ENCODE assay signal across 2 fruit fly cellular contexts in genomic region chr2L:8030693-8031210, dm6.
A peak's percentile ranks its signal among the peaks of the same experiment; 100 is the strongest.
TF ChIP-seq lines count a peak whose summit lies in the region.

Gene Cka, plus strand, starts transcription at chr2L:8030721.

TF ChIP-seq in whole organism, embryonic, 481 proteins besides CTCF, POLR2A, EP300 and RAD21 (continued from another document and continues in another):
- TF ChIP-seq CoRest (tag; optimal IDR thresholded peaks at IDR 0.05; lab: Kevin White, UChicago) (no peak), CG5245 (GFP tag; optimal IDR thresholded peaks at IDR 0.05; lab: Kevin White, UChicago) (no peak), CG34376 (GFP tag; optimal IDR thresholded peaks at IDR 0.05; lab: Kevin White, UChicago) (peak; percentile 20), CG3281 (GFP tag; optimal IDR thresholded peaks at IDR 0.05; lab: Kevin White, UChicago) (peak; percentile 43), nerfin-1 (tag; optimal IDR thresholded peaks at IDR 0.05; lab: Kevin White, UChicago) (peak; percentile 80), exex (tag; optimal IDR thresholded peaks at IDR 0.05; lab: Kevin White, UChicago) (no peak), CG12071 (GFP tag; optimal IDR thresholded peaks at IDR 0.05; lab: Kevin White, UChicago) (peak; percentile 59), CG1832 (GFP tag; optimal IDR thresholded peaks at IDR 0.05; lab: Kevin White, UChicago) (peak; percentile 97), mirr (GFP tag; optimal IDR thresholded peaks at IDR 0.05; lab: Kevin White, UChicago) (peak; percentile 22), CG17829 (tag; optimal IDR thresholded peaks at IDR 0.05; lab: Kevin White, UChicago) (peak; percentile 17), CG14441 (GFP tag; IDR thresholded peaks at IDR 0.05; lab: Robert Waterston, UW) (no peak), slou (GFP tag; optimal IDR thresholded peaks at IDR 0.05; lab: Kevin White, UChicago) (no peak), Hand (GFP tag; optimal IDR thresholded peaks at IDR 0.05; lab: Kevin White, UChicago) (peak; percentile 2), CG11398 (GFP tag; optimal IDR thresholded peaks at IDR 0.05; lab: Kevin White, UChicago) (no peak), jumu (GFP tag; optimal IDR thresholded peaks at IDR 0.05; lab: Kevin White, UChicago) (peak; percentile 13), CG17328 (GFP tag; IDR thresholded peaks at IDR 0.05; lab: Robert Waterston, UW) (no peak), unc-4 (GFP tag; IDR thresholded peaks at IDR 0.05; lab: Robert Waterston, UW; ENCODE audit: partially characterized antibody) (0 out of 2 replicates have a peak, but pooled peaks have one; percentile 11), stwl (tag; optimal IDR thresholded peaks at IDR 0.05; lab: Kevin White, UChicago) (peak; percentile 33), az2 (GFP tag; optimal IDR thresholded peaks at IDR 0.05; lab: Kevin White, UChicago) (no peak), CG10543 (GFP tag; optimal IDR thresholded peaks at IDR 0.05; lab: Kevin White, UChicago) (peak; percentile 71), vfl (GFP tag; optimal IDR thresholded peaks at IDR 0.05; lab: Kevin White, UChicago) (no peak), CG12659 (GFP tag; optimal IDR thresholded peaks at IDR 0.05; lab: Kevin White, UChicago) (peak; percentile 51), Oli (tag; optimal IDR thresholded peaks at IDR 0.05; lab: Kevin White, UChicago) (peak; percentile 21), kni (GFP tag; optimal IDR thresholded peaks at IDR 0.05; lab: Kevin White, UChicago) (peak; percentile 13), nmo (GFP tag; optimal IDR thresholded peaks at IDR 0.05; lab: Kevin White, UChicago) (peak; percentile 35), CG6813 (GFP tag; optimal IDR thresholded peaks at IDR 0.05; lab: Kevin White, UChicago) (no peak), CHES-1-like (GFP tag; optimal IDR thresholded peaks at IDR 0.05; lab: Kevin White, UChicago) (no peak), CG4707 (GFP tag; optimal IDR thresholded peaks at IDR 0.05; lab: Kevin White, UChicago) (no peak), schlank (tag; optimal IDR thresholded peaks at IDR 0.05; lab: Kevin White, UChicago) (peak; percentile 31), CG4328 (GFP tag; optimal IDR thresholded peaks at IDR 0.05; lab: Kevin White, UChicago) (no peak), mam (GFP tag; optimal IDR thresholded peaks at IDR 0.05; lab: Kevin White, UChicago) (no peak), Neu2 (GFP tag; optimal IDR thresholded peaks at IDR 0.05; lab: Kevin White, UChicago; ENCODE audit: borderline replicate concordance) (no peak), Sin3A (optimal IDR thresholded peaks at IDR 0.05; lab: Kevin White, UChicago) (peak; percentile 46), grau (tag; optimal IDR thresholded peaks at IDR 0.05; lab: Kevin White, UChicago) (no peak), E2f2 (GFP tag; IDR thresholded peaks at IDR 0.05; lab: Robert Waterston, UW) (peak; percentile 18; the same call in 1 of the 2 replicates), Ets97D (GFP tag; optimal IDR thresholded peaks at IDR 0.05; lab: Kevin White, UChicago) (no peak), Stat92E (GFP tag; optimal IDR thresholded peaks at IDR 0.05; lab: Kevin White, UChicago) (no peak), CG10654 (GFP tag; optimal IDR thresholded peaks at IDR 0.05; lab: Kevin White, UChicago) (no peak), CG8924 (tag; optimal IDR thresholded peaks at IDR 0.05; lab: Kevin White, UChicago) (peak; percentile 32), crol (GFP tag; IDR thresholded peaks at IDR 0.05; lab: Robert Waterston, UW) (peak; percentile 38; the same call in 1 of the 2 replicates), CG14667 (GFP tag; IDR thresholded peaks at IDR 0.05; lab: Robert Waterston, UW) (no peak), wek (GFP tag; optimal IDR thresholded peaks at IDR 0.05; lab: Kevin White, UChicago) (peak; percentile 40), Nf-YB (GFP tag; optimal IDR thresholded peaks at IDR 0.05; lab: Kevin White, UChicago) (peak; percentile 75), ems (GFP tag; optimal IDR thresholded peaks at IDR 0.05; lab: Kevin White, UChicago) (no peak), HmgZ (tag; optimal IDR thresholded peaks at IDR 0.05; lab: Kevin White, UChicago) (peak; percentile 72), lab (GFP tag; optimal IDR thresholded peaks at IDR 0.05; lab: Kevin White, UChicago) (peak; percentile 46), pb (GFP tag; optimal IDR thresholded peaks at IDR 0.05; lab: Kevin White, UChicago) (no peak), chn (GFP tag; optimal IDR thresholded peaks at IDR 0.05; lab: Kevin White, UChicago) (no peak), Dip3 (GFP tag; optimal IDR thresholded peaks at IDR 0.05; lab: Kevin White, UChicago) (no peak), odd (GFP tag; optimal IDR thresholded peaks at IDR 0.05; lab: Kevin White, UChicago) (no peak), nerfin-2 (GFP tag; IDR thresholded peaks at IDR 0.05; lab: Robert Waterston, UW; ENCODE audit: partially characterized antibody) (no peak), Rfx (GFP tag; IDR thresholded peaks at IDR 0.05; lab: Robert Waterston, UW) (peak; percentile 53), gt (GFP tag; IDR thresholded peaks at IDR 0.05; lab: Robert Waterston, UW) (no peak), amos (GFP tag; IDR thresholded peaks at IDR 0.05; lab: Robert Waterston, UW; ENCODE audit: partially characterized antibody) (peak; percentile 29; the same call in 1 of the 2 replicates), ac (GFP tag; optimal IDR thresholded peaks at IDR 0.05; lab: Kevin White, UChicago) (peak; percentile 3), disco-r (GFP tag; optimal IDR thresholded peaks at IDR 0.05; lab: Kevin White, UChicago) (no peak), ara (GFP tag; IDR thresholded peaks at IDR 0.05; lab: Robert Waterston, UW) (no peak; the same call in 1 of the 2 replicates), hbn (GFP tag; IDR thresholded peaks at IDR 0.05; lab: Robert Waterston, UW; ENCODE audit: partially characterized antibody) (no peak), CG1603 (tag; optimal IDR thresholded peaks at IDR 0.05; lab: Kevin White, UChicago) (peak; percentile 9), chinmo (GFP tag; IDR thresholded peaks at IDR 0.05; lab: Robert Waterston, UW; ENCODE audit: partially characterized antibody) (0 out of 4 replicates have a peak, but pooled peaks have one; percentile 6), CG30431 (GFP tag; optimal IDR thresholded peaks at IDR 0.05; lab: Kevin White, UChicago) (no peak), Mad (GFP tag; optimal IDR thresholded peaks at IDR 0.05; lab: Kevin White, UChicago) (no peak), Atf-2 (GFP tag; optimal IDR thresholded peaks at IDR 0.05; lab: Kevin White, UChicago) (no peak), CG7987 (GFP tag; optimal IDR thresholded peaks at IDR 0.05; lab: Kevin White, UChicago) (peak; percentile 16), gcm (GFP tag; optimal IDR thresholded peaks at IDR 0.05; lab: Kevin White, UChicago) (peak; percentile 44)

TF ChIP-seq in whole organism, prepupa, 60 proteins besides CTCF, POLR2A, EP300 and RAD21 (continued from another document):
- peak; percentile 8 for TF ChIP-seq esn (GFP tag; optimal IDR thresholded peaks at IDR 0.05; lab: Kevin White, UChicago)
- peak; percentile 27 for TF ChIP-seq CG9139 (GFP tag; optimal IDR thresholded peaks at IDR 0.05; lab: Kevin White, UChicago)
- TF ChIP-seq acj6 (GFP tag; optimal IDR thresholded peaks at IDR 0.05; lab: Kevin White, UChicago) = no peak
- no peak for TF ChIP-seq fd59A (GFP tag; optimal IDR thresholded peaks at IDR 0.05; lab: Kevin White, UChicago)
- no peak for TF ChIP-seq CG11762 (GFP tag; optimal IDR thresholded peaks at IDR 0.05; lab: Kevin White, UChicago; ENCODE audit: insufficient read depth)
- no peak for TF ChIP-seq Lpt (GFP tag; optimal IDR thresholded peaks at IDR 0.05; lab: Kevin White, UChicago)
- no peak for TF ChIP-seq CG3032 (tag; optimal IDR thresholded peaks at IDR 0.05; lab: Kevin White, UChicago)
- TF ChIP-seq CG6792 (GFP tag; optimal IDR thresholded peaks at IDR 0.05; lab: Kevin White, UChicago) = no peak
- no peak for TF ChIP-seq Ets96B (tag; optimal IDR thresholded peaks at IDR 0.05; lab: Kevin White, UChicago)
- TF ChIP-seq CG6163 (GFP tag; IDR thresholded peaks at IDR 0.05; lab: Robert Waterston, UW) = 0 out of 3 replicates have a peak, but pooled peaks have one; percentile 21
- TF ChIP-seq CG7368 (GFP tag; optimal IDR thresholded peaks at IDR 0.05; lab: Kevin White, UChicago) = no peak
- TF ChIP-seq CG32006 (GFP tag; optimal IDR thresholded peaks at IDR 0.05; lab: Kevin White, UChicago) = no peak
- peak; percentile 92 for TF ChIP-seq fkh (GFP tag; optimal IDR thresholded peaks at IDR 0.05; lab: Kevin White, UChicago)
- TF ChIP-seq achi (GFP tag; optimal IDR thresholded peaks at IDR 0.05; lab: Kevin White, UChicago) = no peak
- no peak for TF ChIP-seq CG6276 (GFP tag; optimal IDR thresholded peaks at IDR 0.05; lab: Kevin White, UChicago)
- TF ChIP-seq CG34406 (GFP tag; optimal IDR thresholded peaks at IDR 0.05; lab: Kevin White, UChicago) = peak; percentile 14
- peak; percentile 14 for TF ChIP-seq CG6808 (GFP tag; optimal IDR thresholded peaks at IDR 0.05; lab: Kevin White, UChicago)
- TF ChIP-seq Eip78C (GFP tag; lab: Kevin White, UChicago) = peak; percentile 73
- TF ChIP-seq Gug (GFP tag; IDR thresholded peaks at IDR 0.05; lab: Robert Waterston, UW) = no peak
- TF ChIP-seq CG3919 (GFP tag; optimal IDR thresholded peaks at IDR 0.05; lab: Kevin White, UChicago) = no peak
- peak; percentile 13 for TF ChIP-seq net (GFP tag; optimal IDR thresholded peaks at IDR 0.05; lab: Kevin White, UChicago)
- no peak for TF ChIP-seq fd85E (GFP tag; optimal IDR thresholded peaks at IDR 0.05; lab: Kevin White, UChicago)
- no peak for TF ChIP-seq Sox102F (GFP tag; optimal IDR thresholded peaks at IDR 0.05; lab: Kevin White, UChicago)
- peak; percentile 29; the same call in 1 of the 2 replicates for TF ChIP-seq CG15336 (GFP tag; IDR thresholded peaks at IDR 0.05; lab: Robert Waterston, UW)
- TF ChIP-seq Sox14 (GFP tag; optimal IDR thresholded peaks at IDR 0.05; lab: Kevin White, UChicago) = peak; percentile 76
- no peak for TF ChIP-seq salr (GFP tag; optimal IDR thresholded peaks at IDR 0.05; lab: Kevin White, UChicago)
- TF ChIP-seq cyc (GFP tag; optimal IDR thresholded peaks at IDR 0.05; lab: Kevin White, UChicago) = no peak
- no peak for TF ChIP-seq CG16779 (tag; optimal IDR thresholded peaks at IDR 0.05; lab: Kevin White, UChicago)
- peak; percentile 63 for TF ChIP-seq eg (GFP tag; IDR thresholded peaks at IDR 0.05; lab: Robert Waterston, UW)
- no peak for TF ChIP-seq CG8632 (GFP tag; optimal IDR thresholded peaks at IDR 0.05; lab: Kevin White, UChicago)
- no peak for TF ChIP-seq CG11294 (GFP tag; IDR thresholded peaks at IDR 0.05; lab: Robert Waterston, UW)
- no peak for TF ChIP-seq CG4318 (GFP tag; optimal IDR thresholded peaks at IDR 0.05; lab: Kevin White, UChicago)
- no peak for TF ChIP-seq lz (GFP tag; optimal IDR thresholded peaks at IDR 0.05; lab: Kevin White, UChicago)
- TF ChIP-seq Met (GFP tag; optimal IDR thresholded peaks at IDR 0.05; lab: Kevin White, UChicago) = no peak
- TF ChIP-seq CG6854 (GFP tag; optimal IDR thresholded peaks at IDR 0.05; lab: Kevin White, UChicago) = no peak
- TF ChIP-seq vri (GFP tag; optimal IDR thresholded peaks at IDR 0.05; lab: Kevin White, UChicago) = peak; percentile 35
- TF ChIP-seq Eip75B (GFP tag; optimal IDR thresholded peaks at IDR 0.05; lab: Kevin White, UChicago) = no peak
- TF ChIP-seq Ets21C (GFP tag; optimal IDR thresholded peaks at IDR 0.05; lab: Kevin White, UChicago) = no peak
- peak; percentile 19; the same call in 1 of the 3 replicates for TF ChIP-seq CG8119 (GFP tag; IDR thresholded peaks at IDR 0.05; lab: Robert Waterston, UW)
